Fruit fly (Drosophila melanogaster) whole organism, embryonic: ENCODE results near the gene CG6983.

Source experiments
- Bdp1 ChIP-seq: fragments of 200-800 bp; sonication (Bioruptor generic); optimal IDR thresholded peaks from 3 replicates; lab custom pipeline; 2016; ENCODE audit warnings: missing biosample characterization, missing genetic modification characterization
- CG10959 ChIP-seq: fragments of 200-800 bp; sonication (Bioruptor generic); IDR thresholded peaks from 2 replicates; pipeline ENCODE4 v1.3.6; 2022; ENCODE audit warnings: missing biosample characterization, missing genetic modification characterization
- CG11085 ChIP-seq: fragments of 200-800 bp; sonication (Bioruptor generic); IDR thresholded peaks from 2 replicates; pipeline ENCODE4 v1.3.6; 2022; ENCODE audit warnings: missing biosample characterization, missing genetic modification characterization
- CG11504 ChIP-seq: fragments of 200-800 bp; sonication (Bioruptor generic); optimal IDR thresholded peaks from 3 replicates; lab custom pipeline; 2019; ENCODE audit warnings: missing biosample characterization, mild to moderate bottlenecking, missing genetic modification characterization, moderate library complexity
- CG12942 ChIP-seq: fragments of 200-800 bp; sonication (Bioruptor generic); optimal IDR thresholded peaks from 3 replicates; lab custom pipeline; 2016; ENCODE audit warnings: missing biosample characterization, missing genetic modification characterization
- CG13123 ChIP-seq: fragments of 200-800 bp; sonication (Bioruptor generic); optimal IDR thresholded peaks from 2 replicates; lab custom pipeline; 2016; ENCODE audit warnings: missing biosample characterization, missing genetic modification characterization
- CG13624 ChIP-seq: fragments of 200-800 bp; sonication (Bioruptor generic); optimal IDR thresholded peaks from 2 replicates; lab custom pipeline; 2016; ENCODE audit warnings: missing biosample characterization, missing genetic modification characterization
- CG15073 ChIP-seq: fragments of 200-800 bp; sonication (Bioruptor generic); optimal IDR thresholded peaks from 2 replicates; lab custom pipeline; 2016; ENCODE audit warnings: missing biosample characterization, missing genetic modification characterization
- CG1529 ChIP-seq: fragments of 200-800 bp; sonication (Bioruptor generic); optimal IDR thresholded peaks from 3 replicates; lab custom pipeline; 2018; ENCODE audit warnings: missing biosample characterization, missing genetic modification characterization
- CG17361 ChIP-seq: fragments of 200-800 bp; sonication (Bioruptor generic); IDR thresholded peaks from 3 replicates; pipeline ENCODE4 v1.3.6; 2022; ENCODE audit warnings: missing biosample characterization, missing genetic modification characterization
- CG17612 ChIP-seq: fragments of 200-800 bp; sonication (Bioruptor generic); IDR thresholded peaks from 2 replicates; pipeline ENCODE4 v1.3.6; 2022; ENCODE audit warnings: missing biosample characterization, missing genetic modification characterization
- CG17802 ChIP-seq: fragments of 200-800 bp; sonication (Bioruptor generic); optimal IDR thresholded peaks from 2 replicates; lab custom pipeline; 2018; ENCODE audit warnings: missing biosample characterization, mild to moderate bottlenecking, missing genetic modification characterization, moderate library complexity
- CG2120 ChIP-seq: fragments of 200-800 bp; sonication (Bioruptor generic); optimal IDR thresholded peaks from 3 replicates; lab custom pipeline; 2016; ENCODE audit warnings: missing biosample characterization, missing genetic modification characterization
- CG2875 ChIP-seq: fragments of 200-800 bp; sonication (Bioruptor generic); optimal IDR thresholded peaks from 2 replicates; lab custom pipeline; 2017; ENCODE audit warnings: missing biosample characterization, mild to moderate bottlenecking, missing genetic modification characterization, missing genetic modification reagents
- CG30020 ChIP-seq: fragments of 200-800 bp; optimal IDR thresholded peaks from 2 replicates; lab custom pipeline; 2019; ENCODE audit warnings: missing biosample characterization, mild to moderate bottlenecking, missing genetic modification characterization, moderate library complexity
- CG3065 ChIP-seq: fragments of 200-800 bp; sonication (Bioruptor generic); optimal IDR thresholded peaks from 2 replicates; lab custom pipeline; 2016; ENCODE audit warnings: missing biosample characterization, missing genetic modification characterization
- CG7745 ChIP-seq: fragments of 200-800 bp; sonication (Bioruptor generic); optimal IDR thresholded peaks from 2 replicates; lab custom pipeline; 2018; ENCODE audit warnings: missing biosample characterization, mild to moderate bottlenecking, missing genetic modification characterization, moderate library complexity
- E2f2 ChIP-seq: fragments of 200-800 bp; sonication (Bioruptor generic); IDR thresholded peaks from 2 replicates; pipeline ENCODE4 v1.3.6; 2022; ENCODE audit warnings: missing biosample characterization, missing genetic modification characterization
- ERR ChIP-seq: fragments of 200-800 bp; sonication (Bioruptor generic); optimal IDR thresholded peaks from 2 replicates; lab custom pipeline; 2016; ENCODE audit warnings: missing biosample characterization, missing genetic modification characterization
- GATAe ChIP-seq: fragments of 200-800 bp; sonication (Bioruptor generic); conservative IDR thresholded peaks from 2 replicates; pipeline ENCODE4 v1.3.6; 2022; ENCODE audit warnings: missing biosample characterization, missing genetic modification characterization
- HLH3B ChIP-seq: fragments of 200-800 bp; sonication (Bioruptor generic); IDR thresholded peaks from 2 replicates; pipeline ENCODE4 v1.3.6; 2022; ENCODE audit warnings: missing biosample characterization, missing genetic modification characterization
- Hr3 ChIP-seq: fragments of 200-800 bp; sonication (Bioruptor generic); optimal IDR thresholded peaks from 3 replicates; lab custom pipeline; 2016; ENCODE audit warnings: missing biosample characterization, missing genetic modification characterization
- Mad ChIP-seq: fragments of 200-800 bp; sonication (Bioruptor generic); optimal IDR thresholded peaks from 2 replicates; lab custom pipeline; 2016; ENCODE audit warnings: missing biosample characterization, missing genetic modification characterization
- NFAT ChIP-seq: fragments of 200-800 bp; sonication (Bioruptor generic); IDR thresholded peaks from 2 replicates; pipeline ENCODE4 v1.3.6; 2022; ENCODE audit warnings: missing biosample characterization, missing genetic modification characterization
- Optix ChIP-seq: fragments of 200-800 bp; sonication (Bioruptor generic); IDR thresholded peaks from 3 replicates; pipeline ENCODE4 v1.3.6; 2022; ENCODE audit warnings: missing biosample characterization, missing genetic modification characterization
- Ptx1 ChIP-seq: fragments of 200-800 bp; sonication (Bioruptor generic); IDR thresholded peaks from 2 replicates; pipeline ENCODE4 v1.3.6; 2022; ENCODE audit warnings: missing biosample characterization, missing genetic modification characterization
- Rx ChIP-seq: fragments of 200-800 bp; sonication (Bioruptor generic); IDR thresholded peaks from 2 replicates; pipeline ENCODE4 v1.3.6; 2022; ENCODE audit warnings: missing biosample characterization, missing genetic modification characterization
- Sox100B ChIP-seq: fragments of 200-800 bp; sonication (Bioruptor generic); optimal IDR thresholded peaks from 3 replicates; lab custom pipeline; 2018; ENCODE audit warnings: missing biosample characterization, mild to moderate bottlenecking, missing genetic modification characterization
- Trl ChIP-seq, 3 experiments: fragments of >200 bp in 2 of 3; fragments of 200-800 bp in 1 of 3; sonication (Bioruptor generic) in 1 of 3; optimal IDR thresholded peaks; 2 replicates in 1 of 3; 3 replicates in 2 of 3; lab custom pipeline; 2016 to 2017; ENCODE audit warnings: missing biosample characterization in 1 of 3, missing genetic modification characterization in 1 of 3
- Vsx1 ChIP-seq: fragments of 200-800 bp; sonication (Bioruptor generic); optimal IDR thresholded peaks from 2 replicates; lab custom pipeline; 2017; ENCODE audit warnings: missing biosample characterization, mild to moderate bottlenecking, missing genetic modification characterization, missing genetic modification reagents
- cg ChIP-seq: fragments of 200-800 bp; sonication (Bioruptor generic); optimal IDR thresholded peaks from 3 replicates; lab custom pipeline; 2019; ENCODE audit warnings: missing biosample characterization, mild to moderate bottlenecking, missing genetic modification characterization, moderate library complexity
- dysf ChIP-seq: fragments of 200-800 bp; sonication (Bioruptor generic); IDR thresholded peaks from 3 replicates; pipeline ENCODE4 v1.3.6; 2022; ENCODE audit warnings: missing biosample characterization, missing genetic modification characterization
- emc ChIP-seq: fragments of 200-800 bp; sonication (Bioruptor generic); optimal IDR thresholded peaks from 2 replicates; lab custom pipeline; 2016; ENCODE audit warnings: missing biosample characterization, missing genetic modification characterization
- ems ChIP-seq: fragments of 200-800 bp; sonication (Bioruptor generic); optimal IDR thresholded peaks from 3 replicates; lab custom pipeline; 2016; ENCODE audit warnings: missing biosample characterization, missing genetic modification characterization
- esg ChIP-seq: fragments of 200-800 bp; sonication (Bioruptor generic); conservative IDR thresholded peaks from 2 replicates; pipeline ENCODE4 v1.3.6; 2022; ENCODE audit warnings: missing biosample characterization, missing genetic modification characterization
- fd3F ChIP-seq: fragments of 200-800 bp; sonication (Bioruptor generic); optimal IDR thresholded peaks from 2 replicates; lab custom pipeline; 2018; ENCODE audit warnings: missing biosample characterization, mild to moderate bottlenecking, missing genetic modification characterization, moderate library complexity
- gsb-n ChIP-seq: fragments of 200-800 bp; sonication (Bioruptor generic); optimal IDR thresholded peaks from 3 replicates; lab custom pipeline; 2018; ENCODE audit warnings: missing biosample characterization, mild to moderate bottlenecking, missing genetic modification characterization
- hb ChIP-seq: fragments of 200-800 bp; sonication (Bioruptor generic); IDR thresholded peaks from 3 replicates; pipeline ENCODE4 v1.3.6; 2022; ENCODE audit warnings: missing biosample characterization, missing genetic modification characterization; ENCODE audit not compliant: partially characterized antibody
- hbn ChIP-seq: fragments of 200-800 bp; sonication (Bioruptor generic); IDR thresholded peaks from 2 replicates; pipeline ENCODE4 v1.3.6; 2022; ENCODE audit warnings: missing biosample characterization, missing genetic modification characterization; ENCODE audit not compliant: partially characterized antibody
- her ChIP-seq: fragments of 200-800 bp; sonication (Bioruptor generic); optimal IDR thresholded peaks from 2 replicates; lab custom pipeline; 2016; ENCODE audit warnings: missing biosample characterization, missing genetic modification characterization
- hkb ChIP-seq, 2 experiments: fragments of 200-800 bp in 1 of 2; fragments of >200 bp in 1 of 2; sonication (Bioruptor generic) in 1 of 2; IDR thresholded peaks in 1 of 2; optimal IDR thresholded peaks in 1 of 2; 2 replicates each; pipeline versions ENCODE4 v1.3.6 to Lab custom; 2017 to 2022; ENCODE audit warnings: missing biosample characterization in 1 of 2, missing genetic modification characterization in 1 of 2
- hth ChIP-seq: fragments of >200 bp; optimal IDR thresholded peaks from 2 replicates; lab custom pipeline; 2017; ENCODE audit warnings: inconsistent platforms
- odd ChIP-seq: fragments of 200-800 bp; sonication (Bioruptor generic); optimal IDR thresholded peaks from 2 replicates; lab custom pipeline; 2017; ENCODE audit warnings: missing biosample characterization, mild to moderate bottlenecking, missing genetic modification characterization
- prd ChIP-seq, 3 experiments: fragments of >200 bp in 2 of 3; fragments of 200-800 bp in 1 of 3; sonication (Bioruptor generic) in 1 of 3; optimal IDR thresholded peaks in 2 of 3; IDR thresholded peaks in 1 of 3; 2 replicates in 2 of 3; 3 replicates in 1 of 3; pipeline versions ENCODE4 v1.3.6 to Lab custom; 2017 to 2022; ENCODE audit warnings: missing biosample characterization in 1 of 3, missing genetic modification characterization in 1 of 3
- sc ChIP-seq, 3 experiments: fragments of >200 bp in 2 of 3; fragments of 200-800 bp in 1 of 3; sonication (Bioruptor generic) in 1 of 3; optimal IDR thresholded peaks; 2 replicates in 2 of 3; 3 replicates in 1 of 3; lab custom pipeline; 2017; ENCODE audit warnings: mild to moderate bottlenecking in 1 of 3, missing biosample characterization in 1 of 3, missing genetic modification characterization in 1 of 3, missing genetic modification reagents in 1 of 3
- sens ChIP-seq: fragments of 200-800 bp; sonication (Bioruptor generic); peaks from one replicate; lab custom pipeline; 2016; ENCODE audit warnings: missing biosample characterization, missing genetic modification characterization
- trem ChIP-seq: fragments of 200-800 bp; optimal IDR thresholded peaks from 3 replicates; lab custom pipeline; 2019; ENCODE audit warnings: missing biosample characterization, mild to moderate bottlenecking, missing genetic modification characterization, moderate library complexity

The CG6983 gene

dm6 chr3L:8455015-8455908 lies 6.1 kb upstream of the CG6983 start (continued):
- TF ChIP-seq cg (GFP tag; lab: Kevin White, UChicago) (peak; percentile 30), her (no peak), NFAT (peak; percentile 73), sc (optimal IDR thresholded peaks at IDR 0.05; lab: Kevin White, UChicago) (no peak), sc (GFP tag; optimal IDR thresholded peaks at IDR 0.05; lab: Kevin White, UChicago) (peak; percentile 59), sens (GFP tag; lab: Kevin White, UChicago) (peak; percentile 97), hb (GFP tag; lab: Robert Waterston, UW) (no peak), CG17802 (tag; lab: Kevin White, UChicago) (peak; percentile 16), Bdp1 (peak; percentile 40), fd3F (peak; percentile 82), Vsx1 (peak; percentile 80), E2f2 (GFP tag; lab: Robert Waterston, UW) (peak; percentile 60; the same call in 1 of the 2 replicates), hkb (optimal IDR thresholded peaks at IDR 0.05; lab: Kevin White, UChicago) (no peak), hkb (GFP tag; IDR thresholded peaks at IDR 0.05; lab: Robert Waterston, UW) (peak; percentile 91), CG15073 (GFP tag; lab: Kevin White, UChicago) (peak; percentile 30), CG12942 (GFP tag; lab: Kevin White, UChicago) (peak; percentile 76), gsb-n (tag; lab: Kevin White, UChicago) (peak; percentile 86), esg (GFP tag; lab: Robert Waterston, UW) (peak; percentile 72), ERR (GFP tag; lab: Kevin White, UChicago) (no peak), Ptx1 (GFP tag; lab: Robert Waterston, UW) (peak; percentile 81), CG11504 (tag; lab: Kevin White, UChicago) (peak; percentile 94), CG3065 (GFP tag; lab: Kevin White, UChicago) (peak; percentile 35), Rx (0 out of 2 replicates have a peak, but pooled peaks have one; percentile 32), dysf (GFP tag; lab: Robert Waterston, UW) (peak; percentile 91), hth (lab: Kevin White, UChicago) (no peak), CG17612 (GFP tag; lab: Robert Waterston, UW) (no peak), emc (GFP tag; lab: Kevin White, UChicago) (no peak), CG11085 (peak; percentile 51; the same call in 1 of the 2 replicates), Sox100B (GFP tag; lab: Kevin White, UChicago) (peak; percentile 95), CG17361 (GFP tag; lab: Robert Waterston, UW) (peak; percentile 94), HLH3B (peak; percentile 70), CG7745 (tag; lab: Kevin White, UChicago) (no peak), ems (GFP tag; lab: Kevin White, UChicago) (peak; percentile 76), Trl (optimal IDR thresholded peaks at IDR 0.05; lab: Kevin White, UChicago) (peak; percentile 46 to 54), Trl (GFP tag; optimal IDR thresholded peaks at IDR 0.05; lab: Kevin White, UChicago) (peak; percentile 61), GATAe (peak; percentile 55; the same call in 1 of the 2 replicates), Optix (GFP tag; lab: Robert Waterston, UW) (peak; percentile 33; the same call in 1 of the 3 replicates), Hr3 (GFP tag; lab: Kevin White, UChicago) (peak; percentile 72), CG1529 (peak; percentile 79), odd (peak; percentile 88), CG13624 (GFP tag; lab: Kevin White, UChicago) (no peak), CG2120 (peak; percentile 85), CG13123 (peak; percentile 48), hbn (GFP tag; lab: Robert Waterston, UW) (no peak), CG30020 (peak; percentile 48), prd (optimal IDR thresholded peaks at IDR 0.05; lab: Kevin White, UChicago) (no peak), prd (GFP tag; IDR thresholded peaks at IDR 0.05; lab: Robert Waterston, UW) (peak; percentile 77), CG2875 (GFP tag; lab: Kevin White, UChicago) (peak; percentile 71), trem (tag; lab: Kevin White, UChicago) (peak; percentile 77), CG10959 (GFP tag; lab: Robert Waterston, UW) (no peak), Mad (GFP tag; lab: Kevin White, UChicago) (peak; percentile 61)
